Fruit fly (Drosophila melanogaster) whole organism, embryonic: ENCODE data around the gene CG32700.

Experiments
- CG10147 ChIP-seq: fragments of 200-800 bp; sonication (Bioruptor generic); optimal IDR thresholded peaks from 2 replicates; lab custom pipeline; 2019; ENCODE audit warnings: missing biosample characterization, mild to moderate bottlenecking, missing genetic modification characterization, moderate library complexity
- CG10654 ChIP-seq: fragments of 200-800 bp; sonication (Bioruptor generic); optimal IDR thresholded peaks from 2 replicates; lab custom pipeline; 2016; ENCODE audit warnings: missing biosample characterization, missing genetic modification characterization
- CG11093 ChIP-seq: fragments of 200-800 bp; sonication (Bioruptor generic); IDR thresholded peaks from 3 replicates; pipeline ENCODE4 v1.3.6; 2022; ENCODE audit warnings: missing biosample characterization, missing genetic modification characterization
- CG12104 ChIP-seq: fragments of 200-800 bp; sonication (Bioruptor generic); optimal IDR thresholded peaks from 3 replicates; lab custom pipeline; 2016; ENCODE audit warnings: missing biosample characterization, missing genetic modification characterization
- CG12219 ChIP-seq: fragments of 200-800 bp; sonication (Bioruptor generic); optimal IDR thresholded peaks from 3 replicates; lab custom pipeline; 2018; ENCODE audit warnings: missing biosample characterization, mild to moderate bottlenecking, missing genetic modification characterization
- CG12299 ChIP-seq: fragments of 200-800 bp; sonication (Bioruptor generic); optimal IDR thresholded peaks from 2 replicates; lab custom pipeline; 2018; ENCODE audit warnings: missing biosample characterization, mild to moderate bottlenecking, missing genetic modification characterization
- CG1233 ChIP-seq: fragments of 200-800 bp; sonication (Bioruptor generic); optimal IDR thresholded peaks from 4 replicates; lab custom pipeline; 2018; ENCODE audit warnings: missing biosample characterization, mild to moderate bottlenecking, missing genetic modification characterization
- CG14050 ChIP-seq: fragments of 200-800 bp; sonication (Bioruptor generic); IDR thresholded peaks from 3 replicates; pipeline ENCODE4 v1.3.6; 2022; ENCODE audit warnings: missing biosample characterization, missing genetic modification characterization
- CG15696 ChIP-seq: fragments of 200-800 bp; sonication (Bioruptor generic); optimal IDR thresholded peaks from 2 replicates; lab custom pipeline; 2019; ENCODE audit warnings: missing biosample characterization, mild to moderate bottlenecking, missing genetic modification characterization, moderate library complexity
- CG17361 ChIP-seq: fragments of 200-800 bp; sonication (Bioruptor generic); IDR thresholded peaks from 3 replicates; pipeline ENCODE4 v1.3.6; 2022; ENCODE audit warnings: missing biosample characterization, missing genetic modification characterization
- CG17568 ChIP-seq: fragments of 200-800 bp; sonication (Bioruptor generic); optimal IDR thresholded peaks from 2 replicates; lab custom pipeline; 2018; ENCODE audit warnings: missing biosample characterization, mild to moderate bottlenecking, missing genetic modification characterization, moderate library complexity
- CG18476 ChIP-seq: fragments of 200-800 bp; sonication (Bioruptor generic); optimal IDR thresholded peaks from 2 replicates; lab custom pipeline; 2016; ENCODE audit warnings: missing biosample characterization, mild to moderate bottlenecking, missing genetic modification characterization
- CG2678 ChIP-seq: fragments of 200-800 bp; sonication (Bioruptor generic); optimal IDR thresholded peaks from 3 replicates; lab custom pipeline; 2019; ENCODE audit warnings: missing biosample characterization, mild to moderate bottlenecking, missing genetic modification characterization, moderate library complexity
- CG3065 ChIP-seq: fragments of 200-800 bp; sonication (Bioruptor generic); optimal IDR thresholded peaks from 2 replicates; lab custom pipeline; 2016; ENCODE audit warnings: missing biosample characterization, missing genetic modification characterization
- CG32532 ChIP-seq: fragments of 200-800 bp; sonication (Bioruptor generic); IDR thresholded peaks from 2 replicates; pipeline ENCODE4 v1.3.6; 2022; ENCODE audit warnings: missing biosample characterization, missing genetic modification characterization
- CG4328 ChIP-seq: fragments of 200-800 bp; sonication (Bioruptor generic); optimal IDR thresholded peaks from 3 replicates; lab custom pipeline; 2017; ENCODE audit warnings: missing biosample characterization, missing genetic modification reagents, missing genetic modification characterization
- CG6683 ChIP-seq: fragments of 200-800 bp; sonication (Bioruptor generic); optimal IDR thresholded peaks from 2 replicates; lab custom pipeline; 2017; ENCODE audit warnings: missing biosample characterization, mild to moderate bottlenecking, missing genetic modification characterization, missing genetic modification reagents
- CG6765 ChIP-seq: fragments of 200-800 bp; sonication (Bioruptor generic); optimal IDR thresholded peaks from 3 replicates; lab custom pipeline; 2017; ENCODE audit warnings: missing biosample characterization, mild to moderate bottlenecking, missing genetic modification characterization
- CG6791 ChIP-seq: fragments of 200-800 bp; sonication (Bioruptor generic); IDR thresholded peaks from 3 replicates; pipeline ENCODE4 v1.3.6; 2022; ENCODE audit warnings: missing biosample characterization, missing genetic modification characterization; ENCODE audit not compliant: partially characterized antibody
- CG8478 ChIP-seq: fragments of >200 bp; optimal IDR thresholded peaks from 2 replicates; lab custom pipeline; 2018
- CG8944 ChIP-seq: fragments of 200-800 bp; sonication (Bioruptor generic); optimal IDR thresholded peaks from 3 replicates; lab custom pipeline; 2016; ENCODE audit warnings: missing biosample characterization, missing genetic modification characterization
- CG9876 ChIP-seq: fragments of 200-800 bp; sonication (Bioruptor generic); optimal IDR thresholded peaks from 2 replicates; lab custom pipeline; 2016; ENCODE audit warnings: missing biosample characterization, missing genetic modification characterization
- Chrac-16 ChIP-seq: fragments of 200-800 bp; sonication (Bioruptor generic); optimal IDR thresholded peaks from 3 replicates; lab custom pipeline; 2016; ENCODE audit warnings: missing biosample characterization, missing genetic modification characterization
- Dfd ChIP-seq, 2 experiments: fragments of >200 bp; optimal IDR thresholded peaks; 2 replicates each; lab custom pipeline; 2017; ENCODE audit warnings: missing biosample characterization in 2 of 2, missing genetic modification characterization in 2 of 2
- Dip3 ChIP-seq: fragments of 200-800 bp; sonication (Bioruptor generic); optimal IDR thresholded peaks from 3 replicates; lab custom pipeline; 2016; ENCODE audit warnings: missing biosample characterization, missing genetic modification characterization
- Elba2 ChIP-seq: fragments of 200-800 bp; sonication (Bioruptor generic); optimal IDR thresholded peaks from 3 replicates; lab custom pipeline; 2016; ENCODE audit warnings: missing biosample characterization, missing genetic modification characterization
- Ets65A ChIP-seq: fragments of 200-800 bp; sonication (Bioruptor generic); peaks from one replicate; lab custom pipeline; 2016; ENCODE audit warnings: missing biosample characterization, missing genetic modification characterization
- HLHmδ ChIP-seq: fragments of 200-800 bp; sonication (Bioruptor generic); optimal IDR thresholded peaks from 2 replicates; lab custom pipeline; 2018; ENCODE audit warnings: missing biosample characterization, mild to moderate bottlenecking, missing genetic modification characterization, moderate library complexity
- Hmx ChIP-seq: fragments of 200-800 bp; sonication (Bioruptor generic); optimal IDR thresholded peaks from 2 replicates; lab custom pipeline; 2016; ENCODE audit warnings: missing biosample characterization, missing genetic modification characterization
- Kr ChIP-seq: fragments of 200-800 bp; sonication (Bioruptor generic); optimal IDR thresholded peaks from 2 replicates; lab custom pipeline; 2017; ENCODE audit warnings: missing biosample characterization, mild to moderate bottlenecking, missing genetic modification characterization
- Lim3 ChIP-seq: fragments of 200-800 bp; sonication (Bioruptor generic); IDR thresholded peaks from 2 replicates; pipeline ENCODE4 v1.3.6; 2022; ENCODE audit warnings: missing biosample characterization, missing genetic modification characterization
- NFAT ChIP-seq: fragments of 200-800 bp; sonication (Bioruptor generic); IDR thresholded peaks from 2 replicates; pipeline ENCODE4 v1.3.6; 2022; ENCODE audit warnings: missing biosample characterization, missing genetic modification characterization
- NK7.1 ChIP-seq: fragments of 200-800 bp; sonication (Bioruptor generic); optimal IDR thresholded peaks from 3 replicates; lab custom pipeline; 2016; ENCODE audit warnings: missing biosample characterization, missing genetic modification characterization
- Nf-YA ChIP-seq: fragments of 200-800 bp; sonication (Bioruptor generic); IDR thresholded peaks from 2 replicates; pipeline ENCODE4 v1.3.6; 2022; ENCODE audit warnings: missing biosample characterization, missing genetic modification characterization
- Rx ChIP-seq: fragments of 200-800 bp; sonication (Bioruptor generic); IDR thresholded peaks from 2 replicates; pipeline ENCODE4 v1.3.6; 2022; ENCODE audit warnings: missing biosample characterization, missing genetic modification characterization
- al ChIP-seq: fragments of 200-800 bp; sonication (Bioruptor generic); IDR thresholded peaks from 2 replicates; pipeline ENCODE4 v1.3.6; 2022; ENCODE audit warnings: missing biosample characterization, missing genetic modification characterization
- bowl ChIP-seq: fragments of 200-800 bp; sonication (Bioruptor generic); IDR thresholded peaks from 2 replicates; pipeline ENCODE4 v1.3.6; 2022; ENCODE audit warnings: missing biosample characterization, missing genetic modification characterization
- chif ChIP-seq, 2 experiments: fragments of 200-800 bp; sonication (Bioruptor generic); optimal IDR thresholded peaks; 3 replicates each; lab custom pipeline; 2016; ENCODE audit warnings: missing biosample characterization in 2 of 2, missing genetic modification characterization in 2 of 2
- dati ChIP-seq: fragments of 200-800 bp; sonication (Bioruptor generic); IDR thresholded peaks from 2 replicates; pipeline ENCODE4 v1.3.6; 2022; ENCODE audit warnings: missing biosample characterization, missing genetic modification characterization
- dysf ChIP-seq: fragments of 200-800 bp; sonication (Bioruptor generic); IDR thresholded peaks from 3 replicates; pipeline ENCODE4 v1.3.6; 2022; ENCODE audit warnings: missing biosample characterization, missing genetic modification characterization
- ewg ChIP-seq: fragments of 200-800 bp; sonication (Bioruptor generic); optimal IDR thresholded peaks from 3 replicates; lab custom pipeline; 2017; ENCODE audit warnings: mild to moderate bottlenecking, missing biosample characterization, missing genetic modification reagents, missing genetic modification characterization
- fd102C ChIP-seq: fragments of 200-800 bp; sonication (Bioruptor generic); optimal IDR thresholded peaks from 2 replicates; lab custom pipeline; 2018; ENCODE audit warnings: missing biosample characterization, mild to moderate bottlenecking, missing genetic modification characterization, moderate library complexity
- hb ChIP-seq: fragments of 200-800 bp; sonication (Bioruptor generic); IDR thresholded peaks from 3 replicates; pipeline ENCODE4 v1.3.6; 2022; ENCODE audit warnings: missing biosample characterization, missing genetic modification characterization; ENCODE audit not compliant: partially characterized antibody
- her ChIP-seq: fragments of 200-800 bp; sonication (Bioruptor generic); optimal IDR thresholded peaks from 2 replicates; lab custom pipeline; 2016; ENCODE audit warnings: missing biosample characterization, missing genetic modification characterization
- onecut ChIP-seq: fragments of 200-800 bp; sonication (Bioruptor generic); IDR thresholded peaks from 2 replicates; pipeline ENCODE4 v1.3.6; 2022; ENCODE audit warnings: missing biosample characterization, missing genetic modification characterization
- org-1 ChIP-seq: fragments of 200-800 bp; sonication (Bioruptor generic); optimal IDR thresholded peaks from 2 replicates; lab custom pipeline; 2017; ENCODE audit warnings: missing biosample characterization, missing genetic modification characterization
- peb ChIP-seq: fragments of 200-800 bp; sonication (Bioruptor generic); IDR thresholded peaks from 2 replicates; pipeline ENCODE4 v1.3.6; 2022; ENCODE audit warnings: missing biosample characterization, missing genetic modification characterization
- run ChIP-seq: fragments of 200-800 bp; sonication (Bioruptor generic); optimal IDR thresholded peaks from 3 replicates; lab custom pipeline; 2018; ENCODE audit warnings: missing biosample characterization, mild to moderate bottlenecking, missing genetic modification characterization
- sug ChIP-seq: fragments of 200-800 bp; optimal IDR thresholded peaks from 2 replicates; lab custom pipeline; 2019; ENCODE audit warnings: missing biosample characterization, mild to moderate bottlenecking, missing genetic modification characterization, moderate library complexity
- trem ChIP-seq: fragments of 200-800 bp; optimal IDR thresholded peaks from 3 replicates; lab custom pipeline; 2019; ENCODE audit warnings: missing biosample characterization, mild to moderate bottlenecking, missing genetic modification characterization, moderate library complexity
- zfh1 ChIP-seq: fragments of 200-800 bp; sonication (Bioruptor generic); IDR thresholded peaks from 3 replicates; pipeline ENCODE4 v1.3.6; 2022; ENCODE audit warnings: missing biosample characterization, missing genetic modification characterization

CG32700 gene

dm6 chrX:9579918-9580521 is 29.4 kb upstream of the CG32700 start, which contains the start of gene LPCAT (continued):
- TF ChIP-seq Dip3 (GFP tag; lab: Kevin White, UChicago) (peak; percentile 78), Chrac-16 (GFP tag; lab: Kevin White, UChicago) (peak; percentile 65), CG17568 (GFP tag; lab: Kevin White, UChicago) (peak; percentile 30), CG8944 (GFP tag; lab: Kevin White, UChicago) (peak; percentile 71), CG17361 (GFP tag; lab: Robert Waterston, UW) (peak; percentile 63; the same call in 1 of the 3 replicates), CG32532 (GFP tag; lab: Robert Waterston, UW) (peak; percentile 80), her (peak; percentile 61), Hmx (GFP tag; lab: Kevin White, UChicago) (peak; percentile 43), org-1 (GFP tag; lab: Kevin White, UChicago) (peak; percentile 46), peb (GFP tag; lab: Robert Waterston, UW) (peak; percentile 62; the same call in 1 of the 2 replicates), zfh1 (GFP tag; lab: Robert Waterston, UW) (peak; percentile 85; the same call in 2 of the 3 replicates), fd102C (GFP tag; lab: Kevin White, UChicago) (peak; percentile 20), CG2678 (peak; percentile 77), Kr (GFP tag; lab: Kevin White, UChicago) (no peak), NFAT (GFP tag; lab: Robert Waterston, UW) (peak; percentile 82), Rx (GFP tag; lab: Robert Waterston, UW) (peak; percentile 74), HLHmδ (GFP tag; lab: Kevin White, UChicago) (no peak), CG1233 (GFP tag; lab: Kevin White, UChicago) (no peak), Dfd (GFP tag; optimal IDR thresholded peaks at IDR 0.05; lab: Kevin White, UChicago) (no peak), CG6683 (GFP tag; lab: Kevin White, UChicago) (peak; percentile 28), CG12104 (peak; percentile 69), dati (GFP tag; lab: Robert Waterston, UW) (no peak), CG18476 (GFP tag; lab: Kevin White, UChicago) (peak; percentile 83), bowl (GFP tag; lab: Robert Waterston, UW) (no peak), Elba2 (GFP tag; lab: Kevin White, UChicago) (peak; percentile 2), CG11093 (GFP tag; lab: Robert Waterston, UW) (peak; percentile 65; the same call in 1 of the 3 replicates), CG15696 (tag; lab: Kevin White, UChicago) (peak; percentile 83), NK7.1 (GFP tag; lab: Kevin White, UChicago) (no peak), Ets65A (GFP tag; lab: Kevin White, UChicago) (peak; percentile 97), CG4328 (GFP tag; lab: Kevin White, UChicago) (peak; percentile 31), CG12299 (tag; lab: Kevin White, UChicago) (no peak), hb (GFP tag; lab: Robert Waterston, UW) (no peak), trem (peak; percentile 40), dysf (GFP tag; lab: Robert Waterston, UW) (peak; percentile 83), CG10654 (GFP tag; lab: Kevin White, UChicago) (peak; percentile 64), CG9876 (peak; percentile 66), ewg (GFP tag; lab: Kevin White, UChicago) (peak; percentile 2), CG6791 (GFP tag; lab: Robert Waterston, UW) (peak; percentile 78), CG6765 (peak; percentile 46), Nf-YA (GFP tag; lab: Robert Waterston, UW) (no peak), al (GFP tag; lab: Robert Waterston, UW) (peak; percentile 72), CG14050 (peak; percentile 65), chif (GFP tag; optimal IDR thresholded peaks at IDR 0.05; lab: Kevin White, UChicago) (peak; percentile 42 to 78), CG3065 (no peak), sug (tag; lab: Kevin White, UChicago) (no peak), CG12219 (GFP tag; lab: Kevin White, UChicago) (no peak), Lim3 (no peak), CG10147 (GFP tag; lab: Kevin White, UChicago) (peak; percentile 64), run (tag; lab: Kevin White, UChicago) (no peak), onecut (GFP tag; lab: Robert Waterston, UW) (peak; percentile 41), CG8478 (lab: Kevin White, UChicago) (no peak)
